4 fruit fly cellular contexts compared by ENCODE assay signal in genomic region chrX:10734763-10735681, dm6.
TF ChIP-seq lines count a peak whose summit lies in the region.

No protein-coding gene starts in this region.

- TF ChIP-seq CTCF in whole organism, embryonic (GFP tag; optimal IDR thresholded peaks at IDR 0.05; lab: Kevin White, UChicago): no peak

TF ChIP-seq in whole organism, adult, 20 proteins besides CTCF, POLR2A, EP300 and RAD21:
- TF ChIP-seq cic (GFP tag; optimal IDR thresholded peaks at IDR 0.05; lab: Kevin White, UChicago): no peak
- TF ChIP-seq cnc (optimal IDR thresholded peaks at IDR 0.05; lab: Kevin White, UChicago): no peak
- peak; percentile 56 for TF ChIP-seq CG7101 (tag; optimal IDR thresholded peaks at IDR 0.05; lab: Kevin White, UChicago)
- peak; percentile 6 for TF ChIP-seq kay (GFP tag; lab: Kevin White, UChicago; ENCODE audit: borderline replicate concordance)
- TF ChIP-seq Clk (GFP tag; optimal IDR thresholded peaks at IDR 0.05; lab: Kevin White, UChicago): no peak
- no peak for TF ChIP-seq bab1 (GFP tag; optimal IDR thresholded peaks at IDR 0.05; lab: Kevin White, UChicago)
- peak; percentile 60 for TF ChIP-seq CG14711 (tag; optimal IDR thresholded peaks at IDR 0.05; lab: Kevin White, UChicago)
- no peak for TF ChIP-seq CG5204 (GFP tag; optimal IDR thresholded peaks at IDR 0.05; lab: Kevin White, UChicago)
- no peak for TF ChIP-seq toe (GFP tag; optimal IDR thresholded peaks at IDR 0.05; lab: Kevin White, UChicago)
- TF ChIP-seq Hr96 (GFP tag; optimal IDR thresholded peaks at IDR 0.05; lab: Kevin White, UChicago): no peak
TF ChIP-seq in whole organism, adult: peak in this region for 3.

TF ChIP-seq in whole organism, embryonic, 481 proteins besides CTCF, POLR2A, EP300 and RAD21 (continues in another document):
- TF ChIP-seq CG9932 (GFP tag; IDR thresholded peaks at IDR 0.05; lab: Robert Waterston, UW): no peak
- no peak for TF ChIP-seq CG7786 (GFP tag; optimal IDR thresholded peaks at IDR 0.05; lab: Kevin White, UChicago)
- peak; percentile 95 for TF ChIP-seq sr (GFP tag; IDR thresholded peaks at IDR 0.05; lab: Robert Waterston, UW)
- peak; percentile 3 for TF ChIP-seq gem (tag; optimal IDR thresholded peaks at IDR 0.05; lab: Kevin White, UChicago)
- TF ChIP-seq CG16863 (GFP tag; optimal IDR thresholded peaks at IDR 0.05; lab: Kevin White, UChicago): no peak
- no peak for TF ChIP-seq Doc3 (GFP tag; IDR thresholded peaks at IDR 0.05; lab: Robert Waterston, UW; ENCODE audit: partially characterized antibody)
- no peak for TF ChIP-seq lmd (GFP tag; IDR thresholded peaks at IDR 0.05; lab: Robert Waterston, UW)
- TF ChIP-seq sug (tag; optimal IDR thresholded peaks at IDR 0.05; lab: Kevin White, UChicago): no peak
- no peak for TF ChIP-seq Ada2b (GFP tag; IDR thresholded peaks at IDR 0.05; lab: Robert Waterston, UW)
- TF ChIP-seq nmo (GFP tag; optimal IDR thresholded peaks at IDR 0.05; lab: Kevin White, UChicago): no peak
- no peak for TF ChIP-seq ttk (GFP tag; IDR thresholded peaks at IDR 0.05; lab: Robert Waterston, UW)
- TF ChIP-seq ara (GFP tag; IDR thresholded peaks at IDR 0.05; lab: Robert Waterston, UW): no peak
- no peak for TF ChIP-seq aop (GFP tag; IDR thresholded peaks at IDR 0.05; lab: Robert Waterston, UW)
- TF ChIP-seq sens (GFP tag; lab: Kevin White, UChicago): peak; percentile 9
- TF ChIP-seq mam (GFP tag; optimal IDR thresholded peaks at IDR 0.05; lab: Kevin White, UChicago): no peak
- peak; percentile 80 for TF ChIP-seq onecut (GFP tag; IDR thresholded peaks at IDR 0.05; lab: Robert Waterston, UW)
- TF ChIP-seq CG15269 (tag; optimal IDR thresholded peaks at IDR 0.05; lab: Kevin White, UChicago): peak; percentile 3
- no peak for TF ChIP-seq CG34376 (GFP tag; optimal IDR thresholded peaks at IDR 0.05; lab: Kevin White, UChicago)
- TF ChIP-seq twi (tag; optimal IDR thresholded peaks at IDR 0.05; lab: Kevin White, UChicago): no peak
- TF ChIP-seq Dip2 (GFP tag; IDR thresholded peaks at IDR 0.05; lab: Robert Waterston, UW): no peak
- no peak for TF ChIP-seq CG11560 (tag; IDR thresholded peaks at IDR 0.05; lab: Robert Waterston, UW)
- no peak for TF ChIP-seq CG34224 (GFP tag; IDR thresholded peaks at IDR 0.05; lab: Robert Waterston, UW; ENCODE audit: partially characterized antibody)
- no peak for TF ChIP-seq HLHmδ (GFP tag; optimal IDR thresholded peaks at IDR 0.05; lab: Kevin White, UChicago)
- no peak for TF ChIP-seq CG12299 (tag; optimal IDR thresholded peaks at IDR 0.05; lab: Kevin White, UChicago)
- TF ChIP-seq klu (GFP tag; IDR thresholded peaks at IDR 0.05; lab: Robert Waterston, UW): no peak
- no peak for TF ChIP-seq CG7745 (tag; optimal IDR thresholded peaks at IDR 0.05; lab: Kevin White, UChicago)
- no peak for TF ChIP-seq CG12391 (tag; optimal IDR thresholded peaks at IDR 0.05; lab: Kevin White, UChicago)
- no peak for TF ChIP-seq dmrt11E (tag; optimal IDR thresholded peaks at IDR 0.05; lab: Kevin White, UChicago)
- TF ChIP-seq D19B (GFP tag; optimal IDR thresholded peaks at IDR 0.05; lab: Kevin White, UChicago): no peak
- TF ChIP-seq CG12769 (tag; optimal IDR thresholded peaks at IDR 0.05; lab: Kevin White, UChicago): peak; percentile 0

TF ChIP-seq in whole organism, prepupa, 60 proteins besides CTCF, POLR2A, EP300 and RAD21:
- peak; percentile 85 for TF ChIP-seq Sox14 (GFP tag; optimal IDR thresholded peaks at IDR 0.05; lab: Kevin White, UChicago)
- TF ChIP-seq CG9139 (GFP tag; optimal IDR thresholded peaks at IDR 0.05; lab: Kevin White, UChicago): no peak
- TF ChIP-seq Eip78C (GFP tag; lab: Kevin White, UChicago): peak; percentile 17
- TF ChIP-seq salr (GFP tag; optimal IDR thresholded peaks at IDR 0.05; lab: Kevin White, UChicago): peak in 1 of 2 experiments; percentile 12
- TF ChIP-seq Sox15 (GFP tag; optimal IDR thresholded peaks at IDR 0.05; lab: Kevin White, UChicago): no peak
- TF ChIP-seq Hr4 (GFP tag; optimal IDR thresholded peaks at IDR 0.05; lab: Kevin White, UChicago): peak; percentile 18
TF ChIP-seq in whole organism, prepupa: peak in this region for 4.

TF ChIP-seq in whole organism, pupa, 21 proteins besides CTCF, POLR2A, EP300 and RAD21:
- TF ChIP-seq fd96Ca (GFP tag; IDR thresholded peaks at IDR 0.05; lab: Robert Waterston, UW): 0 out of 3 replicates have a peak, but pooled peaks have one; percentile 12
- no peak for TF ChIP-seq CG15710 (tag; optimal IDR thresholded peaks at IDR 0.05; lab: Kevin White, UChicago)
TF ChIP-seq in whole organism, pupa: peak in this region for 1.
